Fruit fly (Drosophila melanogaster) whole organism, embryonic: ENCODE data around the gene CG17105.

Experiments used
- C15 ChIP-seq: fragments of 200-800 bp; sonication (Bioruptor generic); IDR thresholded peaks from 3 replicates; pipeline ENCODE4 v1.3.6; 2022; ENCODE audit warnings: missing biosample characterization, missing genetic modification characterization
- CG17829 ChIP-seq: fragments of 200-800 bp; optimal IDR thresholded peaks from 2 replicates; lab custom pipeline; 2019; ENCODE audit warnings: missing biosample characterization, mild to moderate bottlenecking, missing genetic modification characterization, moderate library complexity
- ERR ChIP-seq: fragments of 200-800 bp; sonication (Bioruptor generic); optimal IDR thresholded peaks from 2 replicates; lab custom pipeline; 2016; ENCODE audit warnings: missing biosample characterization, missing genetic modification characterization
- Meics ChIP-seq: fragments of 200-800 bp; sonication (Bioruptor generic); optimal IDR thresholded peaks from 2 replicates; lab custom pipeline; 2017; ENCODE audit warnings: missing biosample characterization, mild to moderate bottlenecking, missing genetic modification characterization
- Sox100B ChIP-seq: fragments of 200-800 bp; sonication (Bioruptor generic); optimal IDR thresholded peaks from 3 replicates; lab custom pipeline; 2018; ENCODE audit warnings: missing biosample characterization, mild to moderate bottlenecking, missing genetic modification characterization
- Sry-β ChIP-seq: fragments of 200-800 bp; sonication (Bioruptor generic); optimal IDR thresholded peaks from 2 replicates; lab custom pipeline; 2018; ENCODE audit warnings: missing biosample characterization, mild to moderate bottlenecking, missing genetic modification characterization, moderate library complexity
- Sry-δ ChIP-seq: fragments of 200-800 bp; sonication (Bioruptor generic); optimal IDR thresholded peaks from 2 replicates; lab custom pipeline; 2016; ENCODE audit warnings: missing biosample characterization, missing genetic modification characterization
- psq ChIP-seq: fragments of 200-800 bp; sonication (Bioruptor generic); optimal IDR thresholded peaks from 2 replicates; lab custom pipeline; 2017; ENCODE audit warnings: missing biosample characterization, missing genetic modification characterization
- slbo ChIP-seq: fragments of 200-800 bp; sonication (Bioruptor generic); IDR thresholded peaks from 2 replicates; pipeline ENCODE4 v1.3.6; 2022; ENCODE audit warnings: missing biosample characterization, missing genetic modification characterization
- zen2 ChIP-seq: fragments of 200-800 bp; sonication (Bioruptor generic); IDR thresholded peaks from 3 replicates; pipeline ENCODE4 v1.3.6; 2022; ENCODE audit warnings: missing biosample characterization, missing genetic modification characterization; ENCODE audit not compliant: partially characterized antibody

DNA sequence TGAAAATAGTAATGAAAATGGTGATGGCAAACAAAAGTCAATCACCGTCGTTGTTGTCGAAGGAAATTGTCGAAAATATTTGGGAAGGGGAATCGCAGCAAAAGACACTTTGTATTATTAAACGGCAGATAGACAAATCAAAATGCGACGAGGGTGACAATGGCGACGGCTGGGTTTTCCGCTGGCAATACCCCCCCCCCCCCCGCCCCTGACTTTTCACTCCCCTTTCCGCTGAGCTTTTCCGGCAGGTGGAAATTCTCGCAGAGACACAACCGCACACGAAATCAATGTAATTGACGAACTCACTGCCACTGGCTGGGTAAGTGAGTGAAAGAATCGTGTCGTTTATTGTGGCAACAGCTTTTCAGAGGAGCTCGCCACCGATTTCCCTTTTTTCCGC lies 27.3 kb downstream of the CG17105 start:
- TF ChIP-seq Sry-β (GFP tag; lab: Kevin White, UChicago) = no peak
- TF ChIP-seq Meics (GFP tag; lab: Kevin White, UChicago) = no peak
- no peak for TF ChIP-seq ERR (GFP tag; lab: Kevin White, UChicago)
- no peak for TF ChIP-seq Sox100B (GFP tag; lab: Kevin White, UChicago)
- no peak for TF ChIP-seq Sry-δ
- TF ChIP-seq psq (GFP tag; lab: Kevin White, UChicago) = no peak
- no peak for TF ChIP-seq zen2 (GFP tag; lab: Robert Waterston, UW)
- TF ChIP-seq CG17829 (tag; lab: Kevin White, UChicago) = no peak
- TF ChIP-seq C15 (GFP tag; lab: Robert Waterston, UW) = no peak
- no peak for TF ChIP-seq slbo (GFP tag; lab: Robert Waterston, UW)
